Fruit fly (Drosophila melanogaster) whole organism, embryonic: ENCODE measurements around the gene CG43796.
A peak's percentile ranks its signal among the peaks of the same experiment; 100 is the strongest.

Experiments used
- CG10147 ChIP-seq: fragments of 200-800 bp; sonication (Bioruptor generic); optimal IDR thresholded peaks from 2 replicates; lab custom pipeline; 2019; ENCODE audit warnings: missing biosample characterization, mild to moderate bottlenecking, missing genetic modification characterization, moderate library complexity
- CG10274 ChIP-seq: fragments of 200-800 bp; sonication (Bioruptor generic); optimal IDR thresholded peaks from 3 replicates; lab custom pipeline; 2017; ENCODE audit warnings: missing biosample characterization, mild to moderate bottlenecking, missing genetic modification characterization
- CG12155 ChIP-seq: fragments of 200-800 bp; sonication (Bioruptor generic); optimal IDR thresholded peaks from 3 replicates; lab custom pipeline; 2016; ENCODE audit warnings: missing biosample characterization, missing genetic modification characterization
- CG14965 ChIP-seq: fragments of 200-800 bp; sonication (Bioruptor generic); optimal IDR thresholded peaks from 2 replicates; lab custom pipeline; 2016; ENCODE audit warnings: missing biosample characterization, missing genetic modification characterization, borderline replicate concordance
- CG15479 ChIP-seq: fragments of 200-800 bp; sonication (Bioruptor generic); optimal IDR thresholded peaks from 3 replicates; lab custom pipeline; 2019; ENCODE audit warnings: missing biosample characterization, mild to moderate bottlenecking, missing genetic modification characterization, moderate library complexity
- CG16815 ChIP-seq: fragments of 200-800 bp; sonication (Bioruptor generic); optimal IDR thresholded peaks from 3 replicates; lab custom pipeline; 2017; ENCODE audit warnings: missing biosample characterization, mild to moderate bottlenecking, missing genetic modification characterization
- CG17359 ChIP-seq: fragments of 200-800 bp; sonication (Bioruptor generic); optimal IDR thresholded peaks from 3 replicates; lab custom pipeline; 2018; ENCODE audit warnings: missing biosample characterization, mild to moderate bottlenecking, missing genetic modification characterization, moderate library complexity
- CG2678 ChIP-seq: fragments of 200-800 bp; sonication (Bioruptor generic); optimal IDR thresholded peaks from 3 replicates; lab custom pipeline; 2019; ENCODE audit warnings: missing biosample characterization, mild to moderate bottlenecking, missing genetic modification characterization, moderate library complexity
- CG5245 ChIP-seq: fragments of 200-800 bp; sonication (Bioruptor generic); optimal IDR thresholded peaks from 3 replicates; lab custom pipeline; 2016; ENCODE audit warnings: missing biosample characterization, missing genetic modification characterization
- CG6683 ChIP-seq: fragments of 200-800 bp; sonication (Bioruptor generic); optimal IDR thresholded peaks from 2 replicates; lab custom pipeline; 2017; ENCODE audit warnings: missing biosample characterization, mild to moderate bottlenecking, missing genetic modification characterization, missing genetic modification reagents
- CG9932 ChIP-seq: fragments of 200-800 bp; sonication (Bioruptor generic); IDR thresholded peaks from 2 replicates; pipeline ENCODE4 v1.3.6; 2022; ENCODE audit warnings: missing biosample characterization, missing genetic modification characterization
- CkIIα-i1 ChIP-seq: fragments of 200-800 bp; sonication (Bioruptor generic); IDR thresholded peaks from 2 replicates; pipeline ENCODE4 v1.3.6; 2022; ENCODE audit warnings: missing biosample characterization, missing genetic modification characterization
- D19B ChIP-seq: fragments of 200-800 bp; sonication (Bioruptor generic); optimal IDR thresholded peaks from 2 replicates; lab custom pipeline; 2017; ENCODE audit warnings: missing biosample characterization, mild to moderate bottlenecking, missing genetic modification characterization
- Dbx ChIP-seq: fragments of 200-800 bp; sonication (Bioruptor generic); IDR thresholded peaks from 3 replicates; pipeline ENCODE4 v1.3.6; 2022; ENCODE audit warnings: missing biosample characterization, missing genetic modification characterization
- Dek ChIP-seq: fragments of 200-800 bp; sonication (Bioruptor generic); optimal IDR thresholded peaks from 3 replicates; lab custom pipeline; 2019; ENCODE audit warnings: missing biosample characterization, mild to moderate bottlenecking, missing genetic modification characterization, moderate library complexity
- Fer2 ChIP-seq: fragments of 200-800 bp; sonication (Bioruptor generic); optimal IDR thresholded peaks from 2 replicates; lab custom pipeline; 2018; ENCODE audit warnings: missing biosample characterization, mild to moderate bottlenecking, missing genetic modification characterization, moderate library complexity
- Hmr ChIP-seq: fragments of 200-800 bp; sonication (Bioruptor generic); optimal IDR thresholded peaks from 3 replicates; lab custom pipeline; 2017; ENCODE audit warnings: mild to moderate bottlenecking, missing biosample characterization, missing genetic modification reagents, missing genetic modification characterization
- Hr78 ChIP-seq, 2 experiments: fragments of 200-800 bp in 1 of 2; fragments of >200 bp in 1 of 2; sonication (Bioruptor generic) in 1 of 2; optimal IDR thresholded peaks; 2 replicates each; lab custom pipeline; 2017 to 2019; ENCODE audit warnings: missing biosample characterization in 2 of 2, missing genetic modification characterization in 2 of 2, mild to moderate bottlenecking in 1 of 2, moderate library complexity in 1 of 2
- MBD-R2 ChIP-seq: fragments of 200-800 bp; sonication (Bioruptor generic); IDR thresholded peaks from 2 replicates; pipeline ENCODE4 v1.3.6; 2022; ENCODE audit warnings: missing biosample characterization, missing genetic modification characterization
- MTF-1 ChIP-seq: fragments of 200-800 bp; sonication (Bioruptor generic); optimal IDR thresholded peaks from 2 replicates; lab custom pipeline; 2018; ENCODE audit warnings: missing biosample characterization, mild to moderate bottlenecking, missing genetic modification characterization, borderline replicate concordance
- Max ChIP-seq: fragments of 200-800 bp; sonication (Bioruptor generic); optimal IDR thresholded peaks from 2 replicates; lab custom pipeline; 2016; ENCODE audit warnings: missing biosample characterization, mild to moderate bottlenecking, missing genetic modification characterization
- Med ChIP-seq: fragments of 200-800 bp; sonication (Bioruptor generic); peaks from one replicate; lab custom pipeline; 2016; ENCODE audit warnings: missing biosample characterization, missing genetic modification characterization, mild to moderate bottlenecking, inconsistent platforms, moderate library complexity
- Mes4 ChIP-seq: fragments of 200-800 bp; sonication (Bioruptor generic); optimal IDR thresholded peaks from 2 replicates; lab custom pipeline; 2016; ENCODE audit warnings: missing biosample characterization, missing genetic modification characterization
- NC2β ChIP-seq: fragments of 200-800 bp; sonication (Bioruptor generic); optimal IDR thresholded peaks from 2 replicates; lab custom pipeline; 2016; ENCODE audit warnings: missing biosample characterization, missing genetic modification characterization
- Neu2 ChIP-seq: fragments of 200-800 bp; sonication (Bioruptor generic); optimal IDR thresholded peaks from 3 replicates; lab custom pipeline; 2016; ENCODE audit warnings: missing biosample characterization, missing genetic modification characterization, borderline replicate concordance
- Ptx1 ChIP-seq: fragments of 200-800 bp; sonication (Bioruptor generic); IDR thresholded peaks from 2 replicates; pipeline ENCODE4 v1.3.6; 2022; ENCODE audit warnings: missing biosample characterization, missing genetic modification characterization
- Rx ChIP-seq: fragments of 200-800 bp; sonication (Bioruptor generic); IDR thresholded peaks from 2 replicates; pipeline ENCODE4 v1.3.6; 2022; ENCODE audit warnings: missing biosample characterization, missing genetic modification characterization
- ase ChIP-seq: fragments of 200-800 bp; sonication (Bioruptor generic); IDR thresholded peaks from 3 replicates; pipeline ENCODE4 v1.3.6; 2022; ENCODE audit warnings: missing biosample characterization, missing genetic modification characterization
- ash1 ChIP-seq: fragments of 200-800 bp; sonication (Bioruptor generic); optimal IDR thresholded peaks from 2 replicates; lab custom pipeline; 2018; ENCODE audit warnings: missing biosample characterization, mild to moderate bottlenecking, missing genetic modification characterization
- bsh ChIP-seq, 2 experiments: fragments of 200-800 bp; sonication (Bioruptor generic); optimal IDR thresholded peaks; 2 replicates each; lab custom pipeline; 2017 to 2018; ENCODE audit warnings: mild to moderate bottlenecking in 2 of 2, missing biosample characterization in 2 of 2, missing genetic modification characterization in 2 of 2, moderate library complexity in 1 of 2
- ci ChIP-seq: fragments of 200-800 bp; sonication (Bioruptor generic); IDR thresholded peaks from 3 replicates; pipeline ENCODE4 v1.3.6; 2022; ENCODE audit warnings: missing biosample characterization, missing genetic modification characterization
- da ChIP-seq: fragments of 200-800 bp; sonication (Bioruptor generic); optimal IDR thresholded peaks from 2 replicates; lab custom pipeline; 2016; ENCODE audit warnings: missing biosample characterization, missing genetic modification characterization
- dpn ChIP-seq, 2 experiments: fragments of 200-800 bp; sonication (Bioruptor generic); optimal IDR thresholded peaks; 3 replicates each; lab custom pipeline; 2016; ENCODE audit warnings: missing biosample characterization in 2 of 2, missing genetic modification characterization in 2 of 2
- dysf ChIP-seq: fragments of 200-800 bp; sonication (Bioruptor generic); IDR thresholded peaks from 3 replicates; pipeline ENCODE4 v1.3.6; 2022; ENCODE audit warnings: missing biosample characterization, missing genetic modification characterization
- fu2 ChIP-seq: fragments of 200-800 bp; sonication (Bioruptor generic); optimal IDR thresholded peaks from 2 replicates; lab custom pipeline; 2016; ENCODE audit warnings: missing biosample characterization, missing genetic modification characterization
- grn ChIP-seq: fragments of 200-800 bp; sonication (Bioruptor generic); optimal IDR thresholded peaks from 3 replicates; lab custom pipeline; 2017; ENCODE audit warnings: missing biosample characterization, missing genetic modification characterization
- lbe ChIP-seq: fragments of 200-800 bp; sonication (Bioruptor generic); optimal IDR thresholded peaks from 2 replicates; lab custom pipeline; 2016; ENCODE audit warnings: missing biosample characterization, mild to moderate bottlenecking, missing genetic modification characterization
- lov ChIP-seq, 2 experiments: fragments of 200-800 bp in 1 of 2; fragments of >200 bp in 1 of 2; sonication (Bioruptor generic) in 1 of 2; IDR thresholded peaks in 1 of 2; optimal IDR thresholded peaks in 1 of 2; 2 replicates in 1 of 2; 3 replicates in 1 of 2; pipeline versions ENCODE4 v1.3.6 to Lab custom; 2017 to 2022; ENCODE audit warnings: missing biosample characterization in 1 of 2, missing genetic modification characterization in 1 of 2
- oc ChIP-seq: fragments of 200-800 bp; sonication (Bioruptor generic); optimal IDR thresholded peaks from 2 replicates; lab custom pipeline; 2018; ENCODE audit warnings: missing biosample characterization, mild to moderate bottlenecking, missing genetic modification characterization, moderate library complexity
- p53 ChIP-seq: fragments of 200-800 bp; sonication (Bioruptor generic); optimal IDR thresholded peaks from 2 replicates; lab custom pipeline; 2016; ENCODE audit warnings: missing biosample characterization, missing genetic modification characterization
- prd ChIP-seq, 3 experiments: fragments of >200 bp in 2 of 3; fragments of 200-800 bp in 1 of 3; sonication (Bioruptor generic) in 1 of 3; optimal IDR thresholded peaks in 2 of 3; IDR thresholded peaks in 1 of 3; 2 replicates in 2 of 3; 3 replicates in 1 of 3; pipeline versions ENCODE4 v1.3.6 to Lab custom; 2017 to 2022; ENCODE audit warnings: missing biosample characterization in 1 of 3, missing genetic modification characterization in 1 of 3
- repo ChIP-seq: fragments of 200-800 bp; sonication (Bioruptor generic); optimal IDR thresholded peaks from 2 replicates; lab custom pipeline; 2016; ENCODE audit warnings: missing biosample characterization, missing genetic modification characterization
- run ChIP-seq: fragments of 200-800 bp; sonication (Bioruptor generic); optimal IDR thresholded peaks from 3 replicates; lab custom pipeline; 2018; ENCODE audit warnings: missing biosample characterization, mild to moderate bottlenecking, missing genetic modification characterization
- sc ChIP-seq, 3 experiments: fragments of >200 bp in 2 of 3; fragments of 200-800 bp in 1 of 3; sonication (Bioruptor generic) in 1 of 3; optimal IDR thresholded peaks; 2 replicates in 2 of 3; 3 replicates in 1 of 3; lab custom pipeline; 2017; ENCODE audit warnings: mild to moderate bottlenecking in 1 of 3, missing biosample characterization in 1 of 3, missing genetic modification characterization in 1 of 3, missing genetic modification reagents in 1 of 3
- sd ChIP-seq: fragments of 200-800 bp; sonication (Bioruptor generic); optimal IDR thresholded peaks from 3 replicates; lab custom pipeline; 2018; ENCODE audit warnings: missing biosample characterization, mild to moderate bottlenecking, missing genetic modification characterization, moderate library complexity
- sima ChIP-seq: fragments of 200-800 bp; sonication (Bioruptor generic); optimal IDR thresholded peaks from 2 replicates; lab custom pipeline; 2016; ENCODE audit warnings: missing biosample characterization, missing genetic modification characterization
- sr ChIP-seq: fragments of 200-800 bp; sonication (Bioruptor generic); IDR thresholded peaks from 3 replicates; pipeline ENCODE4 v1.3.6; 2022; ENCODE audit warnings: missing biosample characterization, missing genetic modification characterization
- trem ChIP-seq: fragments of 200-800 bp; optimal IDR thresholded peaks from 3 replicates; lab custom pipeline; 2019; ENCODE audit warnings: missing biosample characterization, mild to moderate bottlenecking, missing genetic modification characterization, moderate library complexity
- zfh2 ChIP-seq: fragments of 200-800 bp; sonication (Bioruptor generic); optimal IDR thresholded peaks from 2 replicates; lab custom pipeline; 2016; ENCODE audit warnings: missing biosample characterization, missing genetic modification characterization

The CG43796 gene

dm6 chr2L:8471667-8472066 is 10.5 kb upstream of the CG43796 start (continued):
- TF ChIP-seq ase (GFP tag; lab: Robert Waterston, UW): no peak
- no peak for TF ChIP-seq zfh2 (GFP tag; lab: Kevin White, UChicago)
- no peak for TF ChIP-seq Fer2 (tag; lab: Kevin White, UChicago)
- TF ChIP-seq CG5245 (GFP tag; lab: Kevin White, UChicago): no peak
- no peak for TF ChIP-seq CG6683 (GFP tag; lab: Kevin White, UChicago)
- TF ChIP-seq Neu2 (GFP tag; lab: Kevin White, UChicago): no peak
- TF ChIP-seq prd (optimal IDR thresholded peaks at IDR 0.05; lab: Kevin White, UChicago): no peak
- TF ChIP-seq prd (GFP tag; IDR thresholded peaks at IDR 0.05; lab: Robert Waterston, UW): peak; percentile 61; the same call in 2 of the 3 replicates
- TF ChIP-seq MTF-1 (GFP tag; lab: Kevin White, UChicago): no peak
- no peak for TF ChIP-seq dpn (GFP tag; optimal IDR thresholded peaks at IDR 0.05; lab: Kevin White, UChicago)
- no peak for TF ChIP-seq grn
- TF ChIP-seq MBD-R2 (GFP tag; lab: Robert Waterston, UW): no peak
- no peak for TF ChIP-seq CkIIα-i1 (GFP tag; lab: Robert Waterston, UW)
- no peak for TF ChIP-seq da
- 0 out of 3 replicates have a peak, but pooled peaks have one; percentile 44 for TF ChIP-seq dysf
- no peak for TF ChIP-seq CG10274 (GFP tag; lab: Kevin White, UChicago)
- TF ChIP-seq Med (GFP tag; lab: Kevin White, UChicago): no peak
- TF ChIP-seq CG9932 (GFP tag; lab: Robert Waterston, UW): no peak
- TF ChIP-seq trem: peak; percentile 49
- TF ChIP-seq bsh (GFP tag; optimal IDR thresholded peaks at IDR 0.05; lab: Kevin White, UChicago): peak; percentile 55 to 68
- no peak for TF ChIP-seq CG10147 (GFP tag; lab: Kevin White, UChicago)
- TF ChIP-seq CG2678 (tag; lab: Kevin White, UChicago): peak; percentile 42
- no peak for TF ChIP-seq CG12155 (GFP tag; lab: Kevin White, UChicago)
- no peak for TF ChIP-seq oc (tag; lab: Kevin White, UChicago)
- no peak for TF ChIP-seq Hr78 (GFP tag; optimal IDR thresholded peaks at IDR 0.05; lab: Kevin White, UChicago)
- TF ChIP-seq Dbx (GFP tag; lab: Robert Waterston, UW): no peak
- peak; percentile 32; the same call in 1 of the 2 replicates for TF ChIP-seq Ptx1
- TF ChIP-seq CG17359 (tag; lab: Kevin White, UChicago): no peak
- no peak for TF ChIP-seq lbe (GFP tag; lab: Kevin White, UChicago)
- no peak for TF ChIP-seq lov (optimal IDR thresholded peaks at IDR 0.05; lab: Kevin White, UChicago)
- TF ChIP-seq lov (GFP tag; IDR thresholded peaks at IDR 0.05; lab: Robert Waterston, UW): no peak
- TF ChIP-seq sima (GFP tag; lab: Kevin White, UChicago): no peak
- TF ChIP-seq p53 (GFP tag; lab: Kevin White, UChicago): no peak
- TF ChIP-seq D19B (GFP tag; lab: Kevin White, UChicago): no peak
- TF ChIP-seq Rx (GFP tag; lab: Robert Waterston, UW): no peak
- TF ChIP-seq sc (optimal IDR thresholded peaks at IDR 0.05; lab: Kevin White, UChicago): no peak
- TF ChIP-seq sc (GFP tag; optimal IDR thresholded peaks at IDR 0.05; lab: Kevin White, UChicago): peak; percentile 27
- no peak for TF ChIP-seq Hmr
- no peak for TF ChIP-seq CG14965 (GFP tag; lab: Kevin White, UChicago)
- peak; percentile 32 for TF ChIP-seq CG16815 (GFP tag; lab: Kevin White, UChicago)
- no peak for TF ChIP-seq CG15479
- TF ChIP-seq Max: no peak
- no peak for TF ChIP-seq repo
- no peak for TF ChIP-seq Mes4
- TF ChIP-seq sd (tag; lab: Kevin White, UChicago): no peak
- no peak for TF ChIP-seq sr
- TF ChIP-seq NC2β (GFP tag; lab: Kevin White, UChicago): no peak
- TF ChIP-seq Dek (tag; lab: Kevin White, UChicago): no peak
- TF ChIP-seq run (tag; lab: Kevin White, UChicago): no peak
- no peak for TF ChIP-seq fu2 (GFP tag; lab: Kevin White, UChicago)
- no peak for TF ChIP-seq ci (GFP tag; lab: Robert Waterston, UW)
- TF ChIP-seq ash1 (GFP tag; lab: Kevin White, UChicago): no peak
